Fruit fly (Drosophila melanogaster) whole organism, embryonic: ENCODE data around the gene lilli.

Source experiments
- Atf-2 ChIP-seq: fragments of 200-800 bp; sonication (Bioruptor generic); optimal IDR thresholded peaks from 2 replicates; lab custom pipeline; 2016; ENCODE audit warnings: missing biosample characterization, missing genetic modification characterization
- Atf6 ChIP-seq: fragments of 200-800 bp; sonication (Bioruptor generic); IDR thresholded peaks from 2 replicates; pipeline ENCODE4 v1.3.6; 2022; ENCODE audit warnings: missing biosample characterization, missing genetic modification characterization
- BEAF-32 ChIP-seq: fragments of 200-800 bp; sonication (Bioruptor generic); optimal IDR thresholded peaks from 3 replicates; lab custom pipeline; 2017; ENCODE audit warnings: missing biosample characterization, missing genetic modification characterization, mild to moderate bottlenecking, moderate library complexity, missing genetic modification reagents
- Bteb2 ChIP-seq: fragments of 200-800 bp; sonication (Bioruptor generic); optimal IDR thresholded peaks from 2 replicates; lab custom pipeline; 2016; ENCODE audit warnings: missing biosample characterization, missing genetic modification characterization
- CG10321 ChIP-seq: fragments of 200-800 bp; sonication (Bioruptor generic); IDR thresholded peaks from 2 replicates; pipeline ENCODE4 v1.3.6; 2022; ENCODE audit warnings: missing biosample characterization, missing genetic modification characterization
- CG10543 ChIP-seq: fragments of 200-800 bp; sonication (Bioruptor generic); optimal IDR thresholded peaks from 3 replicates; lab custom pipeline; 2017; ENCODE audit warnings: missing biosample characterization, mild to moderate bottlenecking, missing genetic modification characterization, moderate library complexity
- CG11398 ChIP-seq: fragments of 200-800 bp; sonication (Bioruptor generic); optimal IDR thresholded peaks from 2 replicates; lab custom pipeline; 2016; ENCODE audit warnings: missing biosample characterization, missing genetic modification characterization
- CG11696 ChIP-seq: fragments of 200-800 bp; sonication (Bioruptor generic); IDR thresholded peaks from 2 replicates; pipeline ENCODE4 v1.3.6; 2022; ENCODE audit warnings: missing biosample characterization, missing genetic modification characterization
- CG14667 ChIP-seq: fragments of 200-800 bp; sonication (Bioruptor generic); IDR thresholded peaks from 2 replicates; pipeline ENCODE4 v1.3.6; 2022; ENCODE audit warnings: missing biosample characterization, missing genetic modification characterization
- CG1647 ChIP-seq: fragments of 200-800 bp; sonication (Bioruptor generic); optimal IDR thresholded peaks from 3 replicates; lab custom pipeline; 2016; ENCODE audit warnings: missing biosample characterization, missing genetic modification characterization
- CG16815 ChIP-seq: fragments of 200-800 bp; sonication (Bioruptor generic); optimal IDR thresholded peaks from 3 replicates; lab custom pipeline; 2017; ENCODE audit warnings: missing biosample characterization, mild to moderate bottlenecking, missing genetic modification characterization
- CG17568 ChIP-seq: fragments of 200-800 bp; sonication (Bioruptor generic); optimal IDR thresholded peaks from 2 replicates; lab custom pipeline; 2018; ENCODE audit warnings: missing biosample characterization, mild to moderate bottlenecking, missing genetic modification characterization, moderate library complexity
- CG2116 ChIP-seq: fragments of 200-800 bp; sonication (Bioruptor generic); optimal IDR thresholded peaks from 3 replicates; lab custom pipeline; 2018; ENCODE audit warnings: missing biosample characterization, mild to moderate bottlenecking, missing genetic modification characterization
- CG31441 ChIP-seq: fragments of 200-800 bp; sonication (Bioruptor generic); IDR thresholded peaks from 2 replicates; pipeline ENCODE4 v1.3.6; 2022; ENCODE audit warnings: missing biosample characterization, missing genetic modification characterization
- CG5953 ChIP-seq: fragments of 200-800 bp; sonication (Bioruptor generic); IDR thresholded peaks from 2 replicates; pipeline ENCODE4 v1.3.6; 2022; ENCODE audit warnings: missing biosample characterization, missing genetic modification characterization
- CG7963 ChIP-seq: fragments of 200-800 bp; sonication (Bioruptor generic); IDR thresholded peaks from 3 replicates; pipeline ENCODE4 v1.3.6; 2022; ENCODE audit warnings: missing biosample characterization, missing genetic modification characterization; ENCODE audit not compliant: partially characterized antibody
- CG9817 ChIP-seq: fragments of 200-800 bp; sonication (Bioruptor generic); optimal IDR thresholded peaks from 2 replicates; lab custom pipeline; 2018; ENCODE audit warnings: missing biosample characterization, mild to moderate bottlenecking, missing genetic modification characterization, moderate library complexity
- CHES-1-like ChIP-seq: fragments of 200-800 bp; sonication (Bioruptor generic); optimal IDR thresholded peaks from 2 replicates; lab custom pipeline; 2016; ENCODE audit warnings: missing biosample characterization, missing genetic modification characterization
- Dbx ChIP-seq: fragments of 200-800 bp; sonication (Bioruptor generic); IDR thresholded peaks from 3 replicates; pipeline ENCODE4 v1.3.6; 2022; ENCODE audit warnings: missing biosample characterization, missing genetic modification characterization
- Deaf1 ChIP-seq: fragments of 200-800 bp; optimal IDR thresholded peaks from 3 replicates; lab custom pipeline; 2019; ENCODE audit warnings: missing biosample characterization, mild to moderate bottlenecking, missing genetic modification characterization, moderate library complexity
- Dll ChIP-seq: fragments of 200-800 bp; sonication (Bioruptor generic); IDR thresholded peaks from 4 replicates; pipeline ENCODE4 v1.3.6; 2022; ENCODE audit warnings: missing biosample characterization, missing genetic modification characterization; ENCODE audit not compliant: partially characterized antibody
- Dp ChIP-seq: fragments of 200-800 bp; sonication (Bioruptor generic); optimal IDR thresholded peaks from 2 replicates; lab custom pipeline; 2018; ENCODE audit warnings: missing biosample characterization, mild to moderate bottlenecking, missing genetic modification characterization, moderate library complexity
- Fer2 ChIP-seq: fragments of 200-800 bp; sonication (Bioruptor generic); optimal IDR thresholded peaks from 2 replicates; lab custom pipeline; 2018; ENCODE audit warnings: missing biosample characterization, mild to moderate bottlenecking, missing genetic modification characterization, moderate library complexity
- Hmx ChIP-seq: fragments of 200-800 bp; sonication (Bioruptor generic); optimal IDR thresholded peaks from 2 replicates; lab custom pipeline; 2016; ENCODE audit warnings: missing biosample characterization, missing genetic modification characterization
- Kr ChIP-seq: fragments of 200-800 bp; sonication (Bioruptor generic); optimal IDR thresholded peaks from 2 replicates; lab custom pipeline; 2017; ENCODE audit warnings: missing biosample characterization, mild to moderate bottlenecking, missing genetic modification characterization
- Lhr ChIP-seq: fragments of 200-800 bp; sonication (Bioruptor generic); optimal IDR thresholded peaks from 3 replicates; lab custom pipeline; 2017; ENCODE audit warnings: mild to moderate bottlenecking, missing biosample characterization, missing genetic modification reagents, missing genetic modification characterization
- MBD-R2 ChIP-seq: fragments of 200-800 bp; sonication (Bioruptor generic); IDR thresholded peaks from 2 replicates; pipeline ENCODE4 v1.3.6; 2022; ENCODE audit warnings: missing biosample characterization, missing genetic modification characterization
- Sin3A ChIP-seq: fragments of >200 bp; optimal IDR thresholded peaks from 2 replicates; lab custom pipeline; 2018
- Stat92E ChIP-seq, 3 experiments: fragments of >200 bp in 2 of 3; fragments of 200-800 bp in 1 of 3; sonication (Bioruptor generic) in 1 of 3; optimal IDR thresholded peaks; 2 replicates each; lab custom pipeline; 2017 to 2019; ENCODE audit warnings: missing biosample characterization in 3 of 3, missing genetic modification characterization in 3 of 3, mild to moderate bottlenecking in 1 of 3, moderate library complexity in 1 of 3
- al ChIP-seq: fragments of 200-800 bp; sonication (Bioruptor generic); IDR thresholded peaks from 2 replicates; pipeline ENCODE4 v1.3.6; 2022; ENCODE audit warnings: missing biosample characterization, missing genetic modification characterization
- ara ChIP-seq: fragments of 200-800 bp; sonication (Bioruptor generic); IDR thresholded peaks from 2 replicates; pipeline ENCODE4 v1.3.6; 2022; ENCODE audit warnings: missing biosample characterization, missing genetic modification characterization
- bigmax ChIP-seq: fragments of 200-800 bp; sonication (Bioruptor generic); optimal IDR thresholded peaks from 2 replicates; lab custom pipeline; 2018; ENCODE audit warnings: missing biosample characterization, mild to moderate bottlenecking, missing genetic modification characterization
- cas ChIP-seq: fragments of 200-800 bp; sonication (Bioruptor generic); IDR thresholded peaks from 2 replicates; pipeline ENCODE4 v1.3.6; 2022; ENCODE audit warnings: missing biosample characterization, missing genetic modification characterization
- cwo ChIP-seq: fragments of 200-800 bp; sonication (Bioruptor generic); optimal IDR thresholded peaks from 3 replicates; lab custom pipeline; 2017; ENCODE audit warnings: missing biosample characterization, missing genetic modification characterization, mild to moderate bottlenecking, moderate library complexity, missing genetic modification reagents
- danr ChIP-seq: fragments of 200-800 bp; sonication (Bioruptor generic); IDR thresholded peaks from 2 replicates; pipeline ENCODE4 v1.3.6; 2022; ENCODE audit warnings: missing biosample characterization, missing genetic modification characterization
- exex ChIP-seq: fragments of 200-800 bp; sonication (Bioruptor generic); optimal IDR thresholded peaks from 4 replicates; lab custom pipeline; 2018; ENCODE audit warnings: missing biosample characterization, mild to moderate bottlenecking, missing genetic modification characterization, moderate library complexity
- gsb-n ChIP-seq: fragments of 200-800 bp; sonication (Bioruptor generic); optimal IDR thresholded peaks from 3 replicates; lab custom pipeline; 2018; ENCODE audit warnings: missing biosample characterization, mild to moderate bottlenecking, missing genetic modification characterization
- gt ChIP-seq: fragments of 200-800 bp; sonication (Bioruptor generic); IDR thresholded peaks from 2 replicates; pipeline ENCODE4 v1.3.6; 2022; ENCODE audit warnings: missing biosample characterization, missing genetic modification characterization
- knrl ChIP-seq: fragments of 200-800 bp; sonication (Bioruptor generic); IDR thresholded peaks from 3 replicates; pipeline ENCODE4 v1.3.6; 2022; ENCODE audit warnings: missing biosample characterization, missing genetic modification characterization; ENCODE audit not compliant: partially characterized antibody
- lilli ChIP-seq: fragments of 200-800 bp; sonication (Bioruptor generic); optimal IDR thresholded peaks from 3 replicates; lab custom pipeline; 2016; ENCODE audit warnings: missing biosample characterization, missing genetic modification characterization
- run ChIP-seq: fragments of 200-800 bp; sonication (Bioruptor generic); optimal IDR thresholded peaks from 3 replicates; lab custom pipeline; 2018; ENCODE audit warnings: missing biosample characterization, mild to moderate bottlenecking, missing genetic modification characterization
- salm ChIP-seq: fragments of 200-800 bp; sonication (Bioruptor generic); optimal IDR thresholded peaks from 2 replicates; lab custom pipeline; 2018; ENCODE audit warnings: missing biosample characterization, mild to moderate bottlenecking, missing genetic modification characterization
- sens-2 ChIP-seq: fragments of 200-800 bp; sonication (Bioruptor generic); IDR thresholded peaks from 2 replicates; pipeline ENCODE4 v1.3.6; 2022; ENCODE audit warnings: missing biosample characterization, missing genetic modification characterization
- sim ChIP-seq: fragments of 200-800 bp; sonication (Bioruptor generic); IDR thresholded peaks from 2 replicates; pipeline ENCODE4 v1.3.6; 2022; ENCODE audit warnings: missing biosample characterization, missing genetic modification characterization
- slp2 ChIP-seq: fragments of 200-800 bp; sonication (Bioruptor generic); optimal IDR thresholded peaks from 2 replicates; lab custom pipeline; 2016; ENCODE audit warnings: missing biosample characterization, missing genetic modification characterization
- ssp ChIP-seq: fragments of 200-800 bp; sonication (Bioruptor generic); IDR thresholded peaks from 2 replicates; pipeline ENCODE4 v1.3.6; 2022; ENCODE audit warnings: missing biosample characterization, missing genetic modification characterization
- ttk ChIP-seq: fragments of 200-800 bp; sonication (Bioruptor generic); IDR thresholded peaks from 2 replicates; pipeline ENCODE4 v2.1.2; 2022; ENCODE audit warnings: missing biosample characterization, missing genetic modification characterization
- tx ChIP-seq: fragments of 200-800 bp; sonication (Bioruptor generic); optimal IDR thresholded peaks from 2 replicates; lab custom pipeline; 2016; ENCODE audit warnings: missing biosample characterization, missing genetic modification characterization
- wdn ChIP-seq: fragments of 200-800 bp; sonication (Bioruptor generic); IDR thresholded peaks from 2 replicates; pipeline ENCODE4 v1.3.6; 2022; ENCODE audit warnings: missing biosample characterization, missing genetic modification characterization
- wor ChIP-seq: fragments of 200-800 bp; sonication (Bioruptor generic); IDR thresholded peaks from 2 replicates; pipeline ENCODE4 v1.3.6; 2022; ENCODE audit warnings: missing biosample characterization, missing genetic modification characterization
- zen ChIP-seq: fragments of 200-800 bp; sonication (Bioruptor generic); optimal IDR thresholded peaks from 3 replicates; lab custom pipeline; 2018; ENCODE audit warnings: missing biosample characterization, mild to moderate bottlenecking, missing genetic modification characterization, moderate library complexity

lilli gene

dm6 chr2L:2972439-2972936 is 86.8 kb downstream of the lilli start, which contains the start of the genes Rrp1 and gammaTub23C (continued):
- TF ChIP-seq Fer2 (tag; lab: Kevin White, UChicago) (peak; percentile 80), sens-2 (GFP tag; lab: Robert Waterston, UW) (peak; percentile 64), CG5953 (peak; percentile 52), zen (peak; percentile 81), BEAF-32 (GFP tag; lab: Kevin White, UChicago) (peak; percentile 62), Lhr (GFP tag; lab: Kevin White, UChicago) (peak; percentile 74), CG2116 (peak; percentile 83), sim (no peak), run (tag; lab: Kevin White, UChicago) (peak; percentile 64), salm (tag; lab: Kevin White, UChicago) (peak; percentile 61), cwo (GFP tag; lab: Kevin White, UChicago) (peak; percentile 79), CG14667 (peak; percentile 72), tx (GFP tag; lab: Kevin White, UChicago) (peak; percentile 40), CG9817 (tag; lab: Kevin White, UChicago) (peak; percentile 90), CG7963 (GFP tag; lab: Robert Waterston, UW) (no peak), Atf-2 (GFP tag; lab: Kevin White, UChicago) (peak; percentile 69), Dbx (peak; percentile 83), Atf6 (GFP tag; lab: Robert Waterston, UW) (peak; percentile 80), Hmx (GFP tag; lab: Kevin White, UChicago) (peak; percentile 63), al (peak; percentile 87), Deaf1 (tag; lab: Kevin White, UChicago) (no peak), Dp (peak; percentile 65), CHES-1-like (GFP tag; lab: Kevin White, UChicago) (peak; percentile 78), gsb-n (tag; lab: Kevin White, UChicago) (peak; percentile 77), Kr (GFP tag; lab: Kevin White, UChicago) (no peak), CG31441 (peak; percentile 94), CG11696 (GFP tag; lab: Robert Waterston, UW) (0 out of 2 replicates have a peak, but pooled peaks have one; percentile 38), MBD-R2 (GFP tag; lab: Robert Waterston, UW) (peak; percentile 76), wdn (GFP tag; lab: Robert Waterston, UW) (no peak; the same call in 1 of the 2 replicates), Dll (GFP tag; lab: Robert Waterston, UW) (no peak), knrl (GFP tag; lab: Robert Waterston, UW) (no peak), wor (peak; percentile 74), danr (GFP tag; lab: Robert Waterston, UW) (peak; percentile 47; the same call in 1 of the 2 replicates), ssp (GFP tag; lab: Robert Waterston, UW) (peak; percentile 80), slp2 (peak; percentile 62), lilli (GFP tag; lab: Kevin White, UChicago) (peak; percentile 86), CG10543 (GFP tag; lab: Kevin White, UChicago) (peak; percentile 89), cas (peak; percentile 60; the same call in 1 of the 2 replicates), CG10321 (GFP tag; lab: Robert Waterston, UW) (peak; percentile 28; the same call in 1 of the 2 replicates), CG16815 (peak; percentile 94), CG11398 (GFP tag; lab: Kevin White, UChicago) (no peak), bigmax (GFP tag; lab: Kevin White, UChicago) (no peak), ara (GFP tag; lab: Robert Waterston, UW) (peak; percentile 78), CG17568 (no peak), Stat92E (GFP tag; optimal IDR thresholded peaks at IDR 0.05; lab: Kevin White, UChicago) (peak in 1 of 3 experiments; percentile 92), exex (tag; lab: Kevin White, UChicago) (peak; percentile 63), Bteb2 (peak; percentile 67), Sin3A (lab: Kevin White, UChicago) (peak; percentile 75), ttk (peak; percentile 80), gt (GFP tag; lab: Robert Waterston, UW) (peak; percentile 47; the same call in 1 of the 2 replicates), CG1647 (GFP tag; lab: Kevin White, UChicago) (peak; percentile 60)
